Fruit fly (Drosophila melanogaster): ENCODE measurements around the gene Sgt.

Sgt gene

DNA sequence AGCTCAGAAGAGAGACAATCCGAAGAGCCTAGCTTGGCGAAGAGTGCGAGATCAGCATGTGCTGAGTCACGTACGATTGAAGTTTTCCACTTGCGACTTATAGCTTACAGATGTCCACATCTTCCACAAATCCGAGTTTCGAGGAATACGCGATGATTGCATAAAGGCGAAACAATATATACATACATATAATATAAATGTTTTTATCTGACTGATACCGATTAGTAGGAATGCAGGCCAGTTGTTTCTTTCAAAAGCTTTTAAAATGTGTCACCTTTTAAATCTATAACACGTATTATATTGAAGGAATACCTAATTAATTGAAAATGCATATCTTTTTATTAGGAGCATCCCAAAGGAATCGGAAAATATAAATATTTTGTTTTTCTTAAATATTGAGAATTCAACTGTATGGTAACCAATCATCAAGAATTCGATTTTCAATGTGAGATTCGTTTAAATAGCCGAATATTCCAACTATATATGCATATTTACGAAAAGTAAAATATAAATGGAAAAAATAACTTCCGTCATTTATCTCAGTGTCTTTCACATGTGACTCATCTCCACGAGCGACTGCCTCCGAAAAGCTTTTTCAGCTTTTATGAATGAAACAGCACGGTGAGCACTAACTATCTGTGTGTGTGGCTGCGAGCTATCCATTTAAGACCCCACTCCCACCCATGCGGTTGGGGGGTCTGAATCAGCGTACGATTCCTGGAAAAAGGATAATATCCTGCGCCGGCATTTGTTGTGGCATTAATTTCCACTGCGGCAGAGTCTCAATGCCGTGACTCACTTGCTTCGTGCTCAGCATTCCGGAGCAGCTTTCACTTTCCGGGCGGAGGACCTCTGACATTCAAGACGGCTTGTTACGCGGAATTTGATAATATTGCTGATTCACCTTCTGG, 20.6 kb upstream of the Sgt start (continued):
- TF ChIP-seq CG6272 (GFP tag; IDR thresholded peaks at IDR 0.05) (no peak), slp2 (GFP tag; optimal IDR thresholded peaks at IDR 0.05) (peak; percentile 5), CG9797 (GFP tag; optimal IDR thresholded peaks at IDR 0.05) (no peak), CG2199 (GFP tag; IDR thresholded peaks at IDR 0.05) (no peak), sug (tag; optimal IDR thresholded peaks at IDR 0.05) (peak; percentile 60), CG6791 (GFP tag; IDR thresholded peaks at IDR 0.05; ENCODE audit: partially characterized antibody) (no peak), Hand (GFP tag; optimal IDR thresholded peaks at IDR 0.05) (peak; percentile 5), danr (GFP tag; IDR thresholded peaks at IDR 0.05) (no peak), Med (GFP tag) (peak; percentile 88), CG13287 (GFP tag; IDR thresholded peaks at IDR 0.05; ENCODE audit: partially characterized antibody) (no peak), hb (GFP tag; IDR thresholded peaks at IDR 0.05; ENCODE audit: partially characterized antibody) (no peak), CkIIα-i1 (GFP tag; IDR thresholded peaks at IDR 0.05) (no peak), tx (GFP tag; optimal IDR thresholded peaks at IDR 0.05) (no peak), Atf6 (GFP tag; IDR thresholded peaks at IDR 0.05) (peak; percentile 72), zfh1 (GFP tag; IDR thresholded peaks at IDR 0.05) (no peak), sens-2 (GFP tag; IDR thresholded peaks at IDR 0.05) (no peak), jing (GFP tag; optimal IDR thresholded peaks at IDR 0.05) (no peak), cad (GFP tag; optimal IDR thresholded peaks at IDR 0.05) (no peak), pb (GFP tag; optimal IDR thresholded peaks at IDR 0.05) (no peak), CHES-1-like (GFP tag; optimal IDR thresholded peaks at IDR 0.05) (no peak), slou (GFP tag; optimal IDR thresholded peaks at IDR 0.05) (peak; percentile 6), gce (GFP tag; IDR thresholded peaks at IDR 0.05) (peak; percentile 32; the same call in 1 of the 3 replicates), Six4 (GFP tag; optimal IDR thresholded peaks at IDR 0.05) (peak; percentile 17), tup (GFP tag; optimal IDR thresholded peaks at IDR 0.05) (no peak), D (optimal IDR thresholded peaks at IDR 0.05) (no peak), D (GFP tag; optimal IDR thresholded peaks at IDR 0.05) (peak; percentile 40), HHEX (GFP tag; optimal IDR thresholded peaks at IDR 0.05) (peak; percentile 26), CG8388 (GFP tag; optimal IDR thresholded peaks at IDR 0.05) (peak; percentile 64), sna (GFP tag; IDR thresholded peaks at IDR 0.05; ENCODE audit: partially characterized antibody) (no peak), CG4820 (GFP tag; optimal IDR thresholded peaks at IDR 0.05) (no peak), Bgb (GFP tag; IDR thresholded peaks at IDR 0.05; ENCODE audit: partially characterized antibody) (no peak), hkb (optimal IDR thresholded peaks at IDR 0.05) (no peak), hkb (GFP tag; IDR thresholded peaks at IDR 0.05) (peak; percentile 81), yki (optimal IDR thresholded peaks at IDR 0.05) (no peak), nmo (GFP tag; optimal IDR thresholded peaks at IDR 0.05) (no peak), CG11723 (GFP tag; optimal IDR thresholded peaks at IDR 0.05) (peak; percentile 20), Hr39 (optimal IDR thresholded peaks at IDR 0.05) (no peak), sr (GFP tag; IDR thresholded peaks at IDR 0.05) (no peak), CG18011 (GFP tag; optimal IDR thresholded peaks at IDR 0.05) (peak; percentile 51), hbn (GFP tag; IDR thresholded peaks at IDR 0.05; ENCODE audit: partially characterized antibody) (no peak), Mes4 (GFP tag; optimal IDR thresholded peaks at IDR 0.05) (no peak), CG6813 (GFP tag; optimal IDR thresholded peaks at IDR 0.05) (peak; percentile 24), TFAM (GFP tag; optimal IDR thresholded peaks at IDR 0.05) (no peak), MTF-1 (GFP tag; optimal IDR thresholded peaks at IDR 0.05; ENCODE audit: borderline replicate concordance) (no peak), CG3726 (GFP tag; IDR thresholded peaks at IDR 0.05) (no peak), Fer2 (tag; optimal IDR thresholded peaks at IDR 0.05) (peak; percentile 18), CG9876 (GFP tag; optimal IDR thresholded peaks at IDR 0.05) (no peak), CG33213 (GFP tag; optimal IDR thresholded peaks at IDR 0.05) (no peak), pfk (GFP tag; optimal IDR thresholded peaks at IDR 0.05) (no peak), Awh (GFP tag; IDR thresholded peaks at IDR 0.05) (no peak)
